Fruit fly (Drosophila melanogaster) S2 (cell line): ENCODE measurements around the gene CG5506.

Experiments used
- CG8478 ChIP-seq: fragments of >200 bp; optimal IDR thresholded peaks from 2 replicates; lab custom pipeline; 2018
- CTCF ChIP-seq, 2 experiments: fragments of >200 bp; optimal IDR thresholded peaks; 2 replicates each; lab custom pipeline; 2018

Gene CG5506

dm6 chr3L:17915792-17916540 is 31.8 kb upstream of the CG5506 start:
- TF ChIP-seq CTCF (optimal IDR thresholded peaks at IDR 0.05; lab: Kevin White, UChicago) (no peak), CG8478 (lab: Kevin White, UChicago) (no peak)

- no peak for TF ChIP-seq CTCF (optimal IDR thresholded peaks at IDR 0.05; lab: Kevin White, UChicago)
- no peak for TF ChIP-seq CG8478 (lab: Kevin White, UChicago)
Measured at dm6 chr3L:17913966-17914540, 29.9 kb upstream of the CG5506 start.

- TF ChIP-seq CTCF (optimal IDR thresholded peaks at IDR 0.05; lab: Kevin White, UChicago) (no peak), CG8478 (lab: Kevin White, UChicago) (no peak)
Measured at dm6 chr3L:17912972-17913763, 29.0 kb upstream of the CG5506 start.

- TF ChIP-seq CTCF (optimal IDR thresholded peaks at IDR 0.05; lab: Kevin White, UChicago) (no peak), CG8478 (lab: Kevin White, UChicago) (no peak)
Measured at dm6 chr3L:17912448-17912847, 28.3 kb upstream of the CG5506 start, which contains the start of gene CG5290. Gene CG5290 (minus strand): TSS chr3L:17912565.

- TF ChIP-seq CTCF (optimal IDR thresholded peaks at IDR 0.05; lab: Kevin White, UChicago) (no peak), CG8478 (lab: Kevin White, UChicago) (no peak)
Measured at dm6 chr3L:17907609-17908160, 23.5 kb upstream of the CG5506 start, which contains the start of the genes Prestin and Wdr92. Gene Prestin (minus strand): TSS chr3L:17907812. Gene Wdr92 (plus strand): TSS chr3L:17908143.

dm6 chr3L:17905761-17906160 is 21.6 kb upstream of the CG5506 start:
- TF ChIP-seq CG8478 (lab: Kevin White, UChicago) = no peak
- no peak for TF ChIP-seq CTCF (optimal IDR thresholded peaks at IDR 0.05; lab: Kevin White, UChicago)

dm6 chr3L:17904593-17904992 is 20.4 kb upstream of the CG5506 start:
- TF ChIP-seq CG8478 (lab: Kevin White, UChicago) (no peak), CTCF (optimal IDR thresholded peaks at IDR 0.05; lab: Kevin White, UChicago) (no peak)

dm6 chr3L:17903813-17904416 is 19.7 kb upstream of the CG5506 start:
- TF ChIP-seq CTCF (optimal IDR thresholded peaks at IDR 0.05; lab: Kevin White, UChicago) (no peak), CG8478 (lab: Kevin White, UChicago) (no peak)

dm6 chr3L:17902621-17903020 is 18.4 kb upstream of the CG5506 start:
- no peak for TF ChIP-seq CTCF (optimal IDR thresholded peaks at IDR 0.05; lab: Kevin White, UChicago)
- no peak for TF ChIP-seq CG8478 (lab: Kevin White, UChicago)

- TF ChIP-seq CTCF (optimal IDR thresholded peaks at IDR 0.05; lab: Kevin White, UChicago) (no peak), CG8478 (lab: Kevin White, UChicago) (no peak)
Measured at dm6 chr3L:17902186-17902585, 18.0 kb upstream of the CG5506 start.

- TF ChIP-seq CTCF (optimal IDR thresholded peaks at IDR 0.05; lab: Kevin White, UChicago) = no peak
- TF ChIP-seq CG8478 (lab: Kevin White, UChicago) = no peak
Measured at dm6 chr3L:17898606-17899005, 14.4 kb upstream of the CG5506 start.

- TF ChIP-seq CG8478 (lab: Kevin White, UChicago) = no peak
- TF ChIP-seq CTCF (optimal IDR thresholded peaks at IDR 0.05; lab: Kevin White, UChicago) = no peak
Measured at dm6 chr3L:17895815-17896275, 11.7 kb upstream of the CG5506 start, which contains the start of gene Tsp74F. Gene Tsp74F (minus strand): TSS chr3L:17895862.

dm6 chr3L:17893660-17894059 is 9.5 kb upstream of the CG5506 start:
- TF ChIP-seq CG8478 (lab: Kevin White, UChicago) = no peak
- TF ChIP-seq CTCF (optimal IDR thresholded peaks at IDR 0.05; lab: Kevin White, UChicago) = no peak

dm6 chr3L:17887393-17887792 is 3.2 kb upstream of the CG5506 start, which contains the start of gene CG7402:
Gene CG7402 (plus strand): TSS chr3L:17887705.
- TF ChIP-seq CTCF (optimal IDR thresholded peaks at IDR 0.05; lab: Kevin White, UChicago) (no peak), CG8478 (lab: Kevin White, UChicago) (no peak)
